Fruit fly (Drosophila melanogaster): ENCODE measurements around the gene Dpy-30L2.

Gene Dpy-30L2

DNA sequence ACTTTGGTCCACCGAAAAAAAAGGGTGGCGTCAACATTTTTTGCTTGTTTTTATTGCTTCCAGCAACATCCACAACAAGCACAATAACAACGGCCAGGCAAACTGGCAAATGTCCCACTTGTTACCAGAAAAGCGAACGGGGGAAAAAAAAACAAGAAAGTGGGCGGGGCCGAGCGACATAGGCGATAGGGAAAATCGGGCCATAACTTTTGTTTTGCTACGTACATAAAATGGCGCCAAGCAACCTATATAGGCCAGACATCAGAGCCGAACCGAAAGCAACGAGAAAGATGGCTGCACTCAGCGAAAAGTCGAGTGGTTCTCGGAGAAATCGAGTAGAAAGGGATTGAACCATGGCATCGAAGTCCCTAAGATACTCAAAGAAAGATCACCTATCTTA lies 40.3 kb downstream of the Dpy-30L2 start (continued):
- TF ChIP-seq CG33557 (GFP tag; optimal IDR thresholded peaks at IDR 0.05) (no peak), otp (GFP tag; IDR thresholded peaks at IDR 0.05) (no peak), CG11723 (GFP tag; optimal IDR thresholded peaks at IDR 0.05) (no peak), Dfd (GFP tag; optimal IDR thresholded peaks at IDR 0.05) (no peak), Ets65A (GFP tag) (peak; percentile 71), CG12659 (GFP tag; optimal IDR thresholded peaks at IDR 0.05) (peak; percentile 5), Xbp1 (GFP tag; optimal IDR thresholded peaks at IDR 0.05) (peak; percentile 5), Xrp1 (GFP tag; IDR thresholded peaks at IDR 0.05) (0 out of 2 replicates have a peak, but pooled peaks have one; percentile 26), row (GFP tag; IDR thresholded peaks at IDR 0.05) (peak; percentile 35; the same call in 1 of the 3 replicates), pzg (GFP tag; optimal IDR thresholded peaks at IDR 0.05) (no peak), az2 (GFP tag; optimal IDR thresholded peaks at IDR 0.05) (peak; percentile 4), CG31441 (GFP tag; IDR thresholded peaks at IDR 0.05) (0 out of 2 replicates have a peak, but pooled peaks have one; percentile 19), CoRest (tag; optimal IDR thresholded peaks at IDR 0.05) (peak; percentile 7), CG2120 (GFP tag; optimal IDR thresholded peaks at IDR 0.05) (peak; percentile 34), bsh (GFP tag; optimal IDR thresholded peaks at IDR 0.05) (peak in 1 of 2 experiments; percentile 5), CG10209 (GFP tag; optimal IDR thresholded peaks at IDR 0.05) (peak; percentile 21), Ada2b (GFP tag; IDR thresholded peaks at IDR 0.05) (peak; percentile 13; the same call in 1 of the 2 replicates), prd (optimal IDR thresholded peaks at IDR 0.05) (no peak), prd (GFP tag; IDR thresholded peaks at IDR 0.05) (peak; percentile 42; the same call in 1 of the 3 replicates), Sox102F (GFP tag; optimal IDR thresholded peaks at IDR 0.05) (peak; percentile 7)

DNA sequence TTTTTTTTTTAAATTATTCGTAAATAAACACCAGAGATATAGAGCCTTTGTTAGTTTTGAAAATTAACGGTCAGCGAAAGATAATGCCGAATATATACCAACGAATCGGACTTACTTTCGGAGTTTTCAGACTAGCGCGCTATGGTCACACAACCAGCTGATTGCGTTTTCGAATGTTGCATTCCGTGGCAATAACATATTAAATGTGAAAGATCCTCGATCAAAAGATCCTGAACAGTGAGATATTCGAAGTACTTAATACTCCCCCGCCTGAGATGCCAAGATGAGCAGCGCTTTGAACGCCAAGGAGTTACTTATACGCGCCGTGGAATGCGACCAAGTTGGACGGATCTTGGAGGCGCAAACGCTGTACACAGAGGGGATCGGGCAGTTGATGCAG lies 44.2 kb downstream of the Dpy-30L2 start, which contains the start of gene CG14985:
CG14985 (plus strand) TSS at position 159 of the 400 bp plus-strand sequence.
- TF ChIP-seq stwl (tag; optimal IDR thresholded peaks at IDR 0.05), result peak; percentile 47
- TF ChIP-seq CG10267 (tag; optimal IDR thresholded peaks at IDR 0.05), result no peak
- no peak for TF ChIP-seq CG3163 (GFP tag; optimal IDR thresholded peaks at IDR 0.05)
- TF ChIP-seq trem (tag; optimal IDR thresholded peaks at IDR 0.05), result peak; percentile 12
- TF ChIP-seq MBD-R2 (GFP tag; IDR thresholded peaks at IDR 0.05), result peak; percentile 55
- TF ChIP-seq sqz (GFP tag; optimal IDR thresholded peaks at IDR 0.05), result no peak
- 0 out of 2 replicates have a peak, but pooled peaks have one; percentile 12 for TF ChIP-seq CG13287 (GFP tag; IDR thresholded peaks at IDR 0.05; ENCODE audit: partially characterized antibody)
- peak; percentile 62 for TF ChIP-seq CG9797 (GFP tag; optimal IDR thresholded peaks at IDR 0.05)
- TF ChIP-seq CG1603 (tag; optimal IDR thresholded peaks at IDR 0.05), result peak; percentile 39
- peak in 1 of 2 experiments; percentile 85 for TF ChIP-seq crp (GFP tag; optimal IDR thresholded peaks at IDR 0.05)
- TF ChIP-seq MESR4 (GFP tag; optimal IDR thresholded peaks at IDR 0.05), result peak; percentile 52
- peak; percentile 48 for TF ChIP-seq Dp (GFP tag; optimal IDR thresholded peaks at IDR 0.05)
- TF ChIP-seq CG31388 (GFP tag; optimal IDR thresholded peaks at IDR 0.05), result no peak
- peak; percentile 16 for TF ChIP-seq CG4617 (GFP tag; optimal IDR thresholded peaks at IDR 0.05; ENCODE audit: borderline replicate concordance)
- peak; percentile 35 for TF ChIP-seq pzg (GFP tag; optimal IDR thresholded peaks at IDR 0.05)
- TF ChIP-seq gfzf (GFP tag; optimal IDR thresholded peaks at IDR 0.05), result peak; percentile 69
- peak; percentile 4 for TF ChIP-seq nerfin-1 (tag; optimal IDR thresholded peaks at IDR 0.05)
- TF ChIP-seq CG2116 (GFP tag; optimal IDR thresholded peaks at IDR 0.05), result peak; percentile 6
- peak; percentile 55 for TF ChIP-seq sd (tag; optimal IDR thresholded peaks at IDR 0.05)
- peak; percentile 56 for TF ChIP-seq E2f2 (GFP tag; IDR thresholded peaks at IDR 0.05)
- peak; percentile 90 for TF ChIP-seq Myb (GFP tag; optimal IDR thresholded peaks at IDR 0.05)
- TF ChIP-seq CG7928 (GFP tag; optimal IDR thresholded peaks at IDR 0.05), result no peak
- no peak for TF ChIP-seq sisA (GFP tag; IDR thresholded peaks at IDR 0.05)
- peak; percentile 96 for TF ChIP-seq CG15514 (GFP tag; optimal IDR thresholded peaks at IDR 0.05)

Data from whole organism, embryonic.